Worm (Caenorhabditis elegans): ENCODE results near the gene pals-38.

ce11 chrV:12411909-12412308 lies 34.9 kb downstream of the pals-38 start, which contains the start of gene cdr-7:
- no peak for TF ChIP-seq ceh-22 (tag; optimal IDR thresholded peaks at IDR 0.05)
- no peak for TF ChIP-seq ceh-6 (GFP tag; optimal IDR thresholded peaks at IDR 0.05)
- no peak for TF ChIP-seq pqm-1 (tag; optimal IDR thresholded peaks at IDR 0.05)
- TF ChIP-seq ets-4 (tag; optimal IDR thresholded peaks at IDR 0.05), result no peak
- TF ChIP-seq hlh-6 (tag; optimal IDR thresholded peaks at IDR 0.05), result no peak
- no peak for TF ChIP-seq pha-4 (tag; optimal IDR thresholded peaks at IDR 0.05)
- TF ChIP-seq ceh-18 (tag; optimal IDR thresholded peaks at IDR 0.05), result no peak
- TF ChIP-seq ama-1 (optimal IDR thresholded peaks at IDR 0.05), result no peak
- no peak for TF ChIP-seq dmd-4 (tag; optimal IDR thresholded peaks at IDR 0.05; ENCODE audit: borderline replicate concordance)
